Fruit fly (Drosophila melanogaster): ENCODE measurements around the gene Rassf.

dm6 chr3R:23164630-23165029 lies 46.9 kb upstream of the Rassf start:
- TF ChIP-seq rn (GFP tag; IDR thresholded peaks at IDR 0.05), result no peak
- no peak for TF ChIP-seq gl (tag; optimal IDR thresholded peaks at IDR 0.05)
- no peak for TF ChIP-seq CG14655 (GFP tag; optimal IDR thresholded peaks at IDR 0.05)

Data from whole organism, pupa.